Fruit fly (Drosophila melanogaster) whole organism: ENCODE data around the gene tHMG2.

ENCODE experiments used
- CG8478 ChIP-seq: fragments of >200 bp; optimal IDR thresholded peaks from 2 replicates; lab custom pipeline; 2018; ENCODE audit warnings: inconsistent platforms
- Dll ChIP-seq: fragments of >200 bp; optimal IDR thresholded peaks from 2 replicates; lab custom pipeline; 2017
- EcR ChIP-seq, 2 experiments: fragments of >200 bp; optimal IDR thresholded peaks; 2 replicates each; lab custom pipeline; 2017; ENCODE audit warnings: missing biosample characterization in 2 of 2, missing genetic modification characterization in 2 of 2, missing genetic modification reagents in 2 of 2
- pan ChIP-seq: fragments of >200 bp; optimal IDR thresholded peaks from 2 replicates; lab custom pipeline; 2017
- psq ChIP-seq: fragments of >200 bp; optimal IDR thresholded peaks from 2 replicates; lab custom pipeline; 2017
- usp ChIP-seq: fragments of >200 bp; optimal IDR thresholded peaks from 2 replicates; lab custom pipeline; 2017; ENCODE audit warnings: missing biosample characterization, missing genetic modification characterization, mixed read lengths

The tHMG2 gene

dm6 chr3R:22538877-22539276 lies 46.1 kb downstream of the tHMG2 start:
- TF ChIP-seq psq (no peak), Dll (lab: Kevin White, UChicago) (no peak)

dm6 chr3R:22539762-22540161 lies 47.0 kb downstream of the tHMG2 start, which contains the start of gene CG5326:
TSS of gene CG5326 (minus strand) at chr3R:22539919.
- no peak for TF ChIP-seq Dll (lab: Kevin White, UChicago)
- no peak for TF ChIP-seq usp
- no peak for TF ChIP-seq CG8478 (lab: Kevin White, UChicago)
- no peak for TF ChIP-seq EcR (GFP tag; optimal IDR thresholded peaks at IDR 0.05; lab: Kevin White, UChicago)
- TF ChIP-seq psq: no peak
- no peak for TF ChIP-seq pan

- TF ChIP-seq EcR (GFP tag; optimal IDR thresholded peaks at IDR 0.05; lab: Kevin White, UChicago): no peak
- TF ChIP-seq psq: no peak
- no peak for TF ChIP-seq CG8478 (lab: Kevin White, UChicago)
- no peak for TF ChIP-seq Dll (lab: Kevin White, UChicago)
These were observed 47.9 kb downstream of the tHMG2 start for dm6 chr3R:22540686-22541085.

dm6 chr3R:22542773-22543411 lies 50.1 kb downstream of the tHMG2 start:
- no peak for TF ChIP-seq Dll (lab: Kevin White, UChicago)
- no peak for TF ChIP-seq CG8478 (lab: Kevin White, UChicago)
- no peak for TF ChIP-seq EcR (GFP tag; optimal IDR thresholded peaks at IDR 0.05; lab: Kevin White, UChicago)
- TF ChIP-seq psq: no peak
- no peak for TF ChIP-seq pan
- TF ChIP-seq usp: no peak
